Worm (Caenorhabditis elegans) whole organism, L2 larva: ENCODE data around the gene clec-266.

Source experiments
- C34F6.9 ChIP-seq: fragments of 150-350 bp; optimal IDR thresholded peaks from 2 replicates; lab custom pipeline; 2014; ENCODE audit warnings: missing biosample characterization, missing genetic modification characterization
- F13H6.1 ChIP-seq: sonication (generic microtip); optimal IDR thresholded peaks from 2 replicates; lab custom pipeline; 2016; ENCODE audit warnings: missing genetic modification characterization, missing compliant biosample characterization
- R02D3.7 ChIP-seq: fragments of 150-350 bp; optimal IDR thresholded peaks from 2 replicates; lab custom pipeline; 2014; ENCODE audit warnings: missing biosample characterization, missing genetic modification characterization
- Y55F3AM.14 ChIP-seq: fragments of 200-800 bp; sonication (Bioruptor generic); optimal IDR thresholded peaks from 2 replicates; lab custom pipeline; 2018; ENCODE audit warnings: mild to moderate bottlenecking, missing genetic modification characterization, missing compliant biosample characterization
- ZK546.5 ChIP-seq: sonication (generic microtip); optimal IDR thresholded peaks from 2 replicates; lab custom pipeline; 2017; ENCODE audit warnings: missing biosample characterization, missing genetic modification characterization
- alr-1 ChIP-seq: fragments of 150-350 bp; optimal IDR thresholded peaks from 2 replicates; lab custom pipeline; 2014; ENCODE audit warnings: missing biosample characterization, missing genetic modification characterization
- aly-2 ChIP-seq: fragments of 150-350 bp; optimal IDR thresholded peaks from 2 replicates; lab custom pipeline; 2014; ENCODE audit warnings: missing biosample characterization, missing genetic modification characterization
- ama-1 ChIP-seq: fragments of 150-350 bp; optimal IDR thresholded peaks from 2 replicates; lab custom pipeline; 2018; ENCODE audit warnings: inconsistent platforms
- blmp-1 ChIP-seq: sonication (generic microtip); optimal IDR thresholded peaks from 2 replicates; lab custom pipeline; 2017; ENCODE audit warnings: missing genetic modification characterization, mild to moderate bottlenecking, missing compliant biosample characterization, antibody characterized with exemption, moderate library complexity; ENCODE audit not compliant: insufficient read depth
- crh-2 ChIP-seq: sonication (generic microtip); optimal IDR thresholded peaks from 2 replicates; lab custom pipeline; 2017; ENCODE audit warnings: missing biosample characterization, missing genetic modification characterization
- egl-27 ChIP-seq: sonication (generic microtip); optimal IDR thresholded peaks from 3 replicates; lab custom pipeline; 2017; ENCODE audit warnings: missing biosample characterization, missing genetic modification reagents, missing genetic modification characterization
- elt-1 ChIP-seq: fragments of 150-350 bp; optimal IDR thresholded peaks from 2 replicates; lab custom pipeline; 2014; ENCODE audit warnings: missing biosample characterization, missing genetic modification characterization
- fos-1 ChIP-seq: fragments of 150-350 bp; optimal IDR thresholded peaks from 2 replicates; lab custom pipeline; 2014; ENCODE audit warnings: missing biosample characterization, missing genetic modification characterization
- gmeb-1 ChIP-seq: fragments of 150-350 bp; optimal IDR thresholded peaks from 2 replicates; lab custom pipeline; 2014; ENCODE audit warnings: missing biosample characterization, missing genetic modification characterization
- lin-11 ChIP-seq: fragments of 150-350 bp; sonication (generic microtip); optimal IDR thresholded peaks from 2 replicates; lab custom pipeline; 2014; ENCODE audit warnings: missing biosample characterization, missing genetic modification characterization, inconsistent platforms, mixed read lengths
- lin-13 ChIP-seq: fragments of 150-350 bp; optimal IDR thresholded peaks from 2 replicates; lab custom pipeline; 2014; ENCODE audit warnings: missing biosample characterization, missing genetic modification reagents, missing genetic modification characterization
- lin-39 ChIP-seq: fragments of 150-350 bp; optimal IDR thresholded peaks from 2 replicates; lab custom pipeline; 2014; ENCODE audit warnings: missing biosample characterization, missing genetic modification reagents, missing genetic modification characterization
- lsy-2 ChIP-seq, 2 experiments: fragments of 150-350 bp in 1 of 2; sonication (generic microtip) in 1 of 2; optimal IDR thresholded peaks; 2 replicates each; lab custom pipeline; 2014 to 2017; ENCODE audit warnings: missing biosample characterization in 2 of 2, missing genetic modification characterization in 2 of 2
- mbf-1 ChIP-seq: sonication (generic microtip); optimal IDR thresholded peaks from 2 replicates; lab custom pipeline; 2017; ENCODE audit warnings: missing biosample characterization, missing genetic modification characterization
- mdl-1 ChIP-seq, 2 experiments: fragments of 150-350 bp in 1 of 2; sonication (generic microtip) in 1 of 2; optimal IDR thresholded peaks; 2 replicates each; lab custom pipeline; 2017; ENCODE audit warnings: missing biosample characterization in 2 of 2, missing genetic modification characterization in 2 of 2
- nhr-10 ChIP-seq: sonication (generic microtip); optimal IDR thresholded peaks from 2 replicates; lab custom pipeline; 2017; ENCODE audit warnings: missing biosample characterization, missing genetic modification characterization
- nhr-11 ChIP-seq: fragments of 150-350 bp; optimal IDR thresholded peaks from 2 replicates; lab custom pipeline; 2014; ENCODE audit warnings: missing biosample characterization, missing genetic modification characterization
- nhr-12 ChIP-seq: fragments of 150-350 bp; optimal IDR thresholded peaks from 2 replicates; lab custom pipeline; 2014; ENCODE audit warnings: missing biosample characterization, missing genetic modification characterization
- nhr-129 ChIP-seq: fragments of 150-350 bp; optimal IDR thresholded peaks from 2 replicates; lab custom pipeline; 2014; ENCODE audit warnings: missing biosample characterization, missing genetic modification characterization
- nhr-23 ChIP-seq: fragments of 150-350 bp; optimal IDR thresholded peaks from 2 replicates; lab custom pipeline; 2014; ENCODE audit warnings: missing biosample characterization, missing genetic modification reagents, missing genetic modification characterization
- nhr-25 ChIP-seq: fragments of 150-350 bp; sonication (generic microtip); optimal IDR thresholded peaks from 3 replicates; lab custom pipeline; 2014; ENCODE audit warnings: missing biosample characterization, missing genetic modification characterization
- nhr-6 ChIP-seq: fragments of 150-350 bp; optimal IDR thresholded peaks from 2 replicates; lab custom pipeline; 2014; ENCODE audit warnings: missing biosample characterization, missing genetic modification characterization
- nhr-77 ChIP-seq: fragments of 150-350 bp; optimal IDR thresholded peaks from 2 replicates; lab custom pipeline; 2014; ENCODE audit warnings: missing biosample characterization, missing genetic modification characterization
- sem-4 ChIP-seq: fragments of 150-350 bp; optimal IDR thresholded peaks from 2 replicates; lab custom pipeline; 2014; ENCODE audit warnings: missing biosample characterization, missing genetic modification reagents, missing genetic modification characterization
- skn-1 ChIP-seq: sonication (generic microtip); optimal IDR thresholded peaks from 2 replicates; lab custom pipeline; 2017; ENCODE audit warnings: missing biosample characterization, missing genetic modification characterization
- sma-3 ChIP-seq: sonication (generic microtip); optimal IDR thresholded peaks from 2 replicates; lab custom pipeline; 2016; ENCODE audit warnings: missing genetic modification reagents, missing genetic modification characterization, missing compliant biosample characterization
- sma-9 ChIP-seq, 2 experiments: fragments of 150-350 bp in 1 of 2; sonication (generic microtip) in 1 of 2; optimal IDR thresholded peaks; 2 replicates each; lab custom pipeline; 2014 to 2016; ENCODE audit warnings: missing genetic modification characterization in 2 of 2, mild to moderate bottlenecking in 1 of 2, missing biosample characterization in 1 of 2, missing compliant biosample characterization in 1 of 2, missing genetic modification reagents in 1 of 2, moderate library complexity in 1 of 2
- snpc-4 ChIP-seq: fragments of 150-350 bp; optimal IDR thresholded peaks from 2 replicates; lab custom pipeline; 2014; ENCODE audit warnings: missing biosample characterization, missing genetic modification characterization
- unc-55 ChIP-seq: fragments of 150-350 bp; sonication (generic microtip); optimal IDR thresholded peaks from 3 replicates; lab custom pipeline; 2014; ENCODE audit warnings: missing biosample characterization, missing genetic modification reagents, missing genetic modification characterization
- unc-62 ChIP-seq: fragments of 150-350 bp; optimal IDR thresholded peaks from 2 replicates; lab custom pipeline; 2014; ENCODE audit warnings: missing biosample characterization, missing genetic modification reagents, missing genetic modification characterization
- zag-1 ChIP-seq: fragments of 150-350 bp; optimal IDR thresholded peaks from 2 replicates; lab custom pipeline; 2014; ENCODE audit warnings: missing biosample characterization, missing genetic modification characterization
- ztf-1 ChIP-seq: fragments of 200-800 bp; sonication (Bioruptor generic); conservative IDR thresholded peaks from 2 replicates; pipeline ENCODE4 v1.3.6; 2022; ENCODE audit warnings: missing genetic modification characterization, missing compliant biosample characterization
- ztf-4 ChIP-seq: fragments of 150-350 bp; optimal IDR thresholded peaks from 2 replicates; lab custom pipeline; 2014; ENCODE audit warnings: missing biosample characterization, missing genetic modification characterization

Gene clec-266

ce11 chrX:6606991-6607390, 15.7 kb downstream of the clec-266 start, which contains the start of gene cpr-6:
Gene cpr-6, plus strand, starts transcription at chrX:6607207.
- TF ChIP-seq snpc-4 (tag; lab: Kevin White, UChicago) (no peak), elt-1 (tag; lab: Kevin White, UChicago) (no peak), fos-1 (tag; lab: Kevin White, UChicago) (peak; percentile 49), crh-2 (peak; percentile 10), sem-4 (no peak), lsy-2 (tag; optimal IDR thresholded peaks at IDR 0.05; lab: Kevin White, UChicago) (no peak), egl-27 (tag; lab: Kevin White, UChicago) (no peak), F13H6.1 (tag; lab: Kevin White, UChicago) (peak; percentile 61), ztf-4 (tag; lab: Kevin White, UChicago) (no peak), zag-1 (tag; lab: Kevin White, UChicago) (no peak), gmeb-1 (tag; lab: Kevin White, UChicago) (peak; percentile 8), ama-1 (lab: Kevin White, UChicago) (no peak), sma-9 (GFP tag; optimal IDR thresholded peaks at IDR 0.05; lab: Kevin White, UChicago) (peak; percentile 11), sma-9 (tag; optimal IDR thresholded peaks at IDR 0.05; lab: Kevin White, UChicago) (no peak), nhr-129 (tag; lab: Kevin White, UChicago) (no peak), nhr-12 (tag; lab: Kevin White, UChicago) (no peak), mbf-1 (no peak)
- TF ChIP-seq, all 48 proteins: peak for 5

DNA sequence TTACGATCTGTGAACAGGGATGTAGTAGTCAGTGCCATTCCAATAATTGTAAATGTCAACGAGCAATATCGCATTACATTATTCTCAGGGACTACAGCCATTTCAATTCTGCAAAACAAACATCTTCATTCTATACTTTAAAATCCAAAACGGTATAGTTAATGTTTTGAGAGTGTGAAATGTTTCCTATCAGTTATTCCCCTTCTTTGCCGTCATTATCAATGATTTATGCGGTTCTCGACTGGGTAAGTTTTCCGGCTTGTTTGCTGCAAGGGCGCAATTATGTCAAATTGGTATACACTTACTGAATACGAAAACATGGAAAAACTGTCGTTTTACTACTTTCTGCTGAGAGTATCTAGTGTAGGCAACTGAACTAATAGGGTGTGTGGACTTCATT, 19.6 kb downstream of the clec-266 start, which contains the start of gene F23G4.1:
Gene F23G4.1, minus strand, starts transcription at position 101 of the 400 bp plus-strand sequence.
- TF ChIP-seq aly-2 (tag; lab: Kevin White, UChicago) (no peak), zag-1 (tag; lab: Kevin White, UChicago) (no peak), unc-62 (no peak), nhr-10 (tag; lab: Kevin White, UChicago) (no peak), nhr-23 (no peak)

DNA sequence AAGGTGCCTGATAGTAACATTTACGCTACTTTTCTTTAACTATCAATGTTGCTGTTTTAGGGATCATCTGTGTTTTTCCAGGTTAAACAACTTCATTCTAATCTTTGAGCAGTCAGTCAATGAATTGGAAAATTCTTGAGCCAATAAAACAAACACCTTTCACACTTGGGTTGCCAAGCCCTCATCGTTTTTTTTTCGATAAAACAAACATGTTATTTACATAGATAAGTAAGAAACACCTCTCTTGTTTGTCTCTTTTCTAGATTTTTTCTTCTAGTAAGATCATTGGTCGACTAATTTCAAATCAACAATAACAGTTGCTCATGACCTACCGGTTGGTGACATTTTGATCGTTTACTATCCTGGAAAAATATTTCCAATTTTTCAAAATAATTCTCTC, 20.7 kb downstream of the clec-266 start:
- no peak for TF ChIP-seq nhr-11 (tag; lab: Kevin White, UChicago)
- no peak for TF ChIP-seq lsy-2 (tag; optimal IDR thresholded peaks at IDR 0.05; lab: Kevin White, UChicago)
- TF ChIP-seq Y55F3AM.14, result no peak
- TF ChIP-seq lin-11 (tag; lab: Kevin White, UChicago), result no peak
- TF ChIP-seq crh-2, result no peak
- no peak for TF ChIP-seq unc-55 (GFP tag; lab: Kevin White, UChicago)
- TF ChIP-seq ztf-4 (tag; lab: Kevin White, UChicago), result no peak
- TF ChIP-seq zag-1 (tag; lab: Kevin White, UChicago), result no peak
- no peak for TF ChIP-seq aly-2 (tag; lab: Kevin White, UChicago)
- TF ChIP-seq alr-1, result no peak
- TF ChIP-seq blmp-1, result no peak
- no peak for TF ChIP-seq gmeb-1 (tag; lab: Kevin White, UChicago)
- no peak for TF ChIP-seq nhr-25 (tag; lab: Kevin White, UChicago)
- no peak for TF ChIP-seq nhr-12 (tag; lab: Kevin White, UChicago)
- TF ChIP-seq snpc-4 (tag; lab: Kevin White, UChicago), result no peak
- TF ChIP-seq sma-3, result no peak

- TF ChIP-seq nhr-10 (tag; lab: Kevin White, UChicago), result no peak
- TF ChIP-seq lin-39 (tag; lab: Kevin White, UChicago), result no peak
- no peak for TF ChIP-seq Y55F3AM.14
- TF ChIP-seq ztf-1, result no peak
- TF ChIP-seq mbf-1, result no peak
- no peak for TF ChIP-seq C34F6.9
- no peak for TF ChIP-seq aly-2 (tag; lab: Kevin White, UChicago)
- TF ChIP-seq unc-62, result no peak
- no peak for TF ChIP-seq fos-1 (tag; lab: Kevin White, UChicago)
- no peak for TF ChIP-seq ZK546.5
- TF ChIP-seq nhr-6 (tag; lab: Kevin White, UChicago), result no peak
- TF ChIP-seq skn-1 (tag; lab: Kevin White, UChicago), result no peak
- no peak for TF ChIP-seq alr-1
- TF ChIP-seq mdl-1 (tag; optimal IDR thresholded peaks at IDR 0.05; lab: Kevin White, UChicago), result no peak
- no peak for TF ChIP-seq R02D3.7 (tag; lab: Kevin White, UChicago)
- no peak for TF ChIP-seq nhr-77
- TF ChIP-seq lin-13, result no peak
- TF ChIP-seq egl-27 (tag; lab: Kevin White, UChicago), result no peak
These were observed 24.0 kb downstream of the clec-266 start, which contains the start of gene hic-1 for ce11 chrX:6598732-6599131. Gene hic-1, minus strand, starts transcription at chrX:6598832.
